Fruit fly (Drosophila melanogaster): Measurements from ENCODE around the gene I-t.
A peak's percentile ranks its signal among the peaks of the same experiment; 100 is the strongest.

Gene I-t

DNA sequence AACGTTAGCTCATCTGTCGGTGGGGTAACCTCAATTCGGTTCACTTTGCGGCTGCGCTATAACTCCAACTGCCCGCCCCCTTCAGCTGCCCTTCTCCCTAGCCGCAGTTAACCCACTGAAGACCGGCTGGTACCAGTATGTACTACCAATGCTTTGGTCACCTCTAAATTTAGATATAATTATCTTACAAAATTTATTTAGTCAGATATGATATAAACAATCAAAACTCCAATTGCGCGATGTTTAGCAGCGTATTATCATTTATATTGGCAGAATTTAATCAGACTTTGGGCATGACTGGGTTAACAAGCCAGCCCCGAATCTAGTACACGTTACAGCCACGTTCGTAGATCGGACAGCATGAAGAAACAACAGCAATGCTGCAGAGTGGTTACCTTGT, 42.1 kb upstream of the I-t start:
- TF ChIP-seq CG4496 (GFP tag; IDR thresholded peaks at IDR 0.05) (peak; percentile 74), CG12605 (GFP tag; IDR thresholded peaks at IDR 0.05) (peak; percentile 38; the same call in 1 of the 2 replicates), CG13204 (GFP tag; optimal IDR thresholded peaks at IDR 0.05) (peak; percentile 18), CG17806 (tag; optimal IDR thresholded peaks at IDR 0.05) (peak; percentile 65), rn (GFP tag; IDR thresholded peaks at IDR 0.05) (no peak; the same call in 1 of the 2 replicates), CG32121 (GFP tag; IDR thresholded peaks at IDR 0.05) (peak; percentile 79), CG34367 (tag; optimal IDR thresholded peaks at IDR 0.05) (peak; percentile 47), CG8301 (tag; optimal IDR thresholded peaks at IDR 0.05) (peak; percentile 54), fd96Ca (GFP tag; IDR thresholded peaks at IDR 0.05) (peak; percentile 76; the same call in 2 of the 3 replicates), CG15710 (tag; optimal IDR thresholded peaks at IDR 0.05) (peak; percentile 64), EcR (GFP tag; optimal IDR thresholded peaks at IDR 0.05) (no peak), Ets98B (GFP tag; IDR thresholded peaks at IDR 0.05) (peak; percentile 75), Pif1A (GFP tag; optimal IDR thresholded peaks at IDR 0.05) (peak; percentile 64), D1 (tag; optimal IDR thresholded peaks at IDR 0.05) (no peak), CG10348 (GFP tag; IDR thresholded peaks at IDR 0.05) (no peak), Pif1B (GFP tag; optimal IDR thresholded peaks at IDR 0.05) (peak; percentile 44), CG9948 (tag; optimal IDR thresholded peaks at IDR 0.05) (peak; percentile 67), gl (tag; optimal IDR thresholded peaks at IDR 0.05) (peak; percentile 40), CG8159 (tag; optimal IDR thresholded peaks at IDR 0.05) (peak; percentile 57), Snoo (tag; optimal IDR thresholded peaks at IDR 0.05) (no peak), CG14655 (GFP tag; optimal IDR thresholded peaks at IDR 0.05) (peak; percentile 62)

DNA sequence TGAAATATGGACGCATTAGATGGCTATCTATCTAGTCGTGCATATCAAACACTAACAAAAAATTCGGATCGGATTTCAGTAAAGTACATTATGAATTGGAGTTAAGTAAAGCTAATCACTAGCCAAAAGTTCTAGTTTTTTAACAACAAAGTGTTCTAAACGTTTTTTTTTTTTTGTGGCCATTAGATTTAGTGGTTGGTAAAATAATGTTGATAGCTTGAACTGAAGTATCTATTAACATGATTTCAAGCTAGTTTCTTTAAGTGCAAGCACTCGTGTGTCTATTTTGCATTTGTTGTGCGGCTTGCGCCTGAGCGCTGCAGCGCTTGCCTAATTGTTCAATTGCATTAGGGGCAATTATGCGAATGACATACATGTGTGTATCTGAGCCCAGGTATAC, 41.2 kb upstream of the I-t start:
- TF ChIP-seq Pif1B (GFP tag; optimal IDR thresholded peaks at IDR 0.05) = no peak
- no peak for TF ChIP-seq D1 (tag; optimal IDR thresholded peaks at IDR 0.05)
- TF ChIP-seq rn (GFP tag; IDR thresholded peaks at IDR 0.05) = no peak
- TF ChIP-seq CG34367 (tag; optimal IDR thresholded peaks at IDR 0.05) = no peak
- TF ChIP-seq CG32121 (GFP tag; IDR thresholded peaks at IDR 0.05) = peak; percentile 62
- TF ChIP-seq fd96Ca (GFP tag; IDR thresholded peaks at IDR 0.05) = no peak
- TF ChIP-seq CG13204 (GFP tag; optimal IDR thresholded peaks at IDR 0.05) = no peak
- TF ChIP-seq CG14655 (GFP tag; optimal IDR thresholded peaks at IDR 0.05) = no peak
- no peak for TF ChIP-seq CG12605 (GFP tag; IDR thresholded peaks at IDR 0.05)
- TF ChIP-seq Pif1A (GFP tag; optimal IDR thresholded peaks at IDR 0.05) = no peak
- TF ChIP-seq CG10348 (GFP tag; IDR thresholded peaks at IDR 0.05) = no peak
- TF ChIP-seq CG17806 (tag; optimal IDR thresholded peaks at IDR 0.05) = no peak
- TF ChIP-seq gl (tag; optimal IDR thresholded peaks at IDR 0.05) = no peak
- TF ChIP-seq CG4496 (GFP tag; IDR thresholded peaks at IDR 0.05) = no peak; the same call in 2 of the 3 replicates
- TF ChIP-seq CG15710 (tag; optimal IDR thresholded peaks at IDR 0.05) = no peak
- TF ChIP-seq Ets98B (GFP tag; IDR thresholded peaks at IDR 0.05) = peak; percentile 30; the same call in 1 of the 2 replicates

DNA sequence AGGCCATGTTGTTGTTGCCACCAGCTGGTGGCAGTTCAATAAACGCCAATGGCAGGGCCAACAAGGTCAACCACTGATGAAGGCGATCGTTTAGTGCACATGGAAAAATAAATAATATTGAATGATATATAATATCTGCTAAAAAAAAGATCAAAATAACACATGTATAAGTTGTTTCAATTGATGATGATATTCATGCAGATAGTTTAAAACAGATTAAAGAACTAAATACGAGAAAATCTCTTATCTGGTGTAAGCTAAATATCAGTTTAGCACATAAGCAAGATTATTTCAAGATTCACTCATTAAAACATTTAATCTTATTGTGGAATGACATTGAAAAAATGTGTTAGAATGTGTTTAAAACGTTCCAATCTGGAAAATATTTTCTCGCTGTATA, 40.4 kb upstream of the I-t start:
- TF ChIP-seq CG17806 (tag; optimal IDR thresholded peaks at IDR 0.05) (peak; percentile 3), gl (tag; optimal IDR thresholded peaks at IDR 0.05) (no peak), Pif1A (GFP tag; optimal IDR thresholded peaks at IDR 0.05) (no peak), Snoo (tag; optimal IDR thresholded peaks at IDR 0.05) (no peak), CG15710 (tag; optimal IDR thresholded peaks at IDR 0.05) (peak; percentile 27), Pif1B (GFP tag; optimal IDR thresholded peaks at IDR 0.05) (no peak), rn (GFP tag; IDR thresholded peaks at IDR 0.05) (no peak), CG14655 (GFP tag; optimal IDR thresholded peaks at IDR 0.05) (no peak), fd96Ca (GFP tag; IDR thresholded peaks at IDR 0.05) (no peak), Ets98B (GFP tag; IDR thresholded peaks at IDR 0.05) (no peak), CG13204 (GFP tag; optimal IDR thresholded peaks at IDR 0.05) (no peak), CG8159 (tag; optimal IDR thresholded peaks at IDR 0.05) (peak; percentile 44), CG4496 (GFP tag; IDR thresholded peaks at IDR 0.05) (no peak), CG12605 (GFP tag; IDR thresholded peaks at IDR 0.05) (no peak), CG8301 (tag; optimal IDR thresholded peaks at IDR 0.05) (no peak), CG10348 (GFP tag; IDR thresholded peaks at IDR 0.05) (no peak), EcR (GFP tag; optimal IDR thresholded peaks at IDR 0.05) (peak; percentile 63), D1 (tag; optimal IDR thresholded peaks at IDR 0.05) (no peak), CG34367 (tag; optimal IDR thresholded peaks at IDR 0.05) (no peak), CG9948 (tag; optimal IDR thresholded peaks at IDR 0.05) (peak; percentile 30), CG32121 (GFP tag; IDR thresholded peaks at IDR 0.05) (no peak)

DNA sequence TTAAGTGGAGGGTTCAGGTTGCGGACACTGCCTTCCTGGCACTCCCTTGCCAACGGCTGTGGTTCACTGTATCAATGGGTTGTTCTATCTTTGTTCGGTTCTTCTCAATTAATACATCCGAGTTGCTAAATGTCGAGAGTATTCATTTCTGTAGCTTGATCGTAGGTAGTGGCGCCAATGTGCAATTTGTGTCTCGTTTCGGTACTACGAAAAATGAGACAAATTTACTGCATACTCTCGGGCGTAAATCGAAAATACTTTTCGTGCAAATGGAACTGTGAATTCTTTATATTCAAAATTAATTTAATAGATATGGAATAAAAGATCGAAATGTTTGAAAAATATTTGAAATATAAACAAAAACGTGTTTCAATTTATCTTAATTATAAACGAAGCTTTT, 38.3 kb upstream of the I-t start:
- TF ChIP-seq D1 (tag; optimal IDR thresholded peaks at IDR 0.05) = peak; percentile 38
- 0 out of 2 replicates have a peak, but pooled peaks have one; percentile 2 for TF ChIP-seq CG32121 (GFP tag; IDR thresholded peaks at IDR 0.05)
- TF ChIP-seq CG17806 (tag; optimal IDR thresholded peaks at IDR 0.05) = no peak
- TF ChIP-seq gl (tag; optimal IDR thresholded peaks at IDR 0.05) = no peak

DNA sequence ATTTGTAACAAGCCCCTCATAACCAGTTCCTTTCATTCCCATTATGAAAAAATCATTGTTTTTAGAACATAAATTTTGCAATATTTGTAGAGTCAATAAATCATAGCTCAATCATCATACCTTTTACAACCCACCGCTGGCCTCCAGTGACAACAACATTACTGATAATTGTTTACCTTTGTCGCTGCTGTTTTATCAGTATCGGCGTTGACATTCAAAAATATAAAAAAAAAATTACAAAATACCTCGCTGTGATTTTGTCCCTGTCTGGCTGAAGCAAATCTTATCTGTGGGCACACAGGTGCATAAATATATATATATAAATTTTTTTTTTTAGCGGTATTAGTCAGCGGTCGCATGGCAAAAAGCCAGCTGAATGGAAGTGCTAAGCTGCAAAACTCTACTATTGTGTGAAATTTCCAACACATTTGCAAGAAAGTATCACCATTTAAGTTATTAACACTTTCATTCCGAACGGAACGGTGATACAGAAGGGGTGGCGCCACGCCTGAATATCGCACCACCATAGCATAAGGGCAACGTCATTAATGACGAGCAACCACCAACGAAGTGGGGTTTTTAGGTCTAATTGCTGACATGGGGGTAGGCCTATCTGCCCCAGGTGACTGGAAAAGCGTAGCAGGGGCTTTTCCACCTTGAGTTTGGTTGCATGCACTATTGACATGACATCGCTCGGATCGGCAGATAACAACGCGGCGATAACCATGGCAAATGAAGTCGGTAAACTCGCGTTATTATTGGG, 37.7 kb upstream of the I-t start:
- TF ChIP-seq EcR (GFP tag; optimal IDR thresholded peaks at IDR 0.05) (no peak), Pif1B (GFP tag; optimal IDR thresholded peaks at IDR 0.05) (no peak), CG17806 (tag; optimal IDR thresholded peaks at IDR 0.05) (no peak), CG4496 (GFP tag; IDR thresholded peaks at IDR 0.05) (no peak), CG12605 (GFP tag; IDR thresholded peaks at IDR 0.05) (no peak), Pif1A (GFP tag; optimal IDR thresholded peaks at IDR 0.05) (peak; percentile 12), CG8159 (tag; optimal IDR thresholded peaks at IDR 0.05) (no peak), fd96Ca (GFP tag; IDR thresholded peaks at IDR 0.05) (no peak)

Measured in whole organism, pupa.